Fruit fly (Drosophila melanogaster) whole organism, embryonic: ENCODE results near the gene CG11905.
A peak's percentile ranks its signal among the peaks of the same experiment; 100 is the strongest.

Experiments used
- Abd-B ChIP-seq: fragments of 200-800 bp; sonication (Bioruptor generic); optimal IDR thresholded peaks from 2 replicates; lab custom pipeline; 2018; ENCODE audit warnings: missing biosample characterization, mild to moderate bottlenecking, missing genetic modification characterization, moderate library complexity
- Aef1 ChIP-seq: fragments of 200-800 bp; sonication (Bioruptor generic); IDR thresholded peaks from 3 replicates; pipeline ENCODE4 v1.3.6; 2022; ENCODE audit warnings: missing biosample characterization, missing genetic modification characterization
- Atf6 ChIP-seq: fragments of 200-800 bp; sonication (Bioruptor generic); IDR thresholded peaks from 2 replicates; pipeline ENCODE4 v1.3.6; 2022; ENCODE audit warnings: missing biosample characterization, missing genetic modification characterization
- CG10321 ChIP-seq: fragments of 200-800 bp; sonication (Bioruptor generic); IDR thresholded peaks from 2 replicates; pipeline ENCODE4 v1.3.6; 2022; ENCODE audit warnings: missing biosample characterization, missing genetic modification characterization
- CG11695 ChIP-seq: fragments of 200-800 bp; sonication (Bioruptor generic); IDR thresholded peaks from 3 replicates; pipeline ENCODE4 v1.3.6; 2022; ENCODE audit warnings: missing biosample characterization, missing genetic modification characterization
- CG12236 ChIP-seq: fragments of 200-800 bp; sonication (Bioruptor generic); optimal IDR thresholded peaks from 2 replicates; lab custom pipeline; 2016; ENCODE audit warnings: missing biosample characterization, missing genetic modification characterization
- CG12299 ChIP-seq: fragments of 200-800 bp; sonication (Bioruptor generic); optimal IDR thresholded peaks from 2 replicates; lab custom pipeline; 2018; ENCODE audit warnings: missing biosample characterization, mild to moderate bottlenecking, missing genetic modification characterization
- CG13424 ChIP-seq: fragments of 200-800 bp; sonication (Bioruptor generic); optimal IDR thresholded peaks from 2 replicates; lab custom pipeline; 2019; ENCODE audit warnings: missing biosample characterization, mild to moderate bottlenecking, missing genetic modification characterization, moderate library complexity
- CG14710 ChIP-seq: fragments of 200-800 bp; sonication (Bioruptor generic); optimal IDR thresholded peaks from 3 replicates; lab custom pipeline; 2019; ENCODE audit warnings: missing biosample characterization, mild to moderate bottlenecking, missing genetic modification characterization, moderate library complexity
- CG14965 ChIP-seq: fragments of 200-800 bp; sonication (Bioruptor generic); optimal IDR thresholded peaks from 2 replicates; lab custom pipeline; 2016; ENCODE audit warnings: missing biosample characterization, missing genetic modification characterization, borderline replicate concordance
- CG17359 ChIP-seq: fragments of 200-800 bp; sonication (Bioruptor generic); optimal IDR thresholded peaks from 3 replicates; lab custom pipeline; 2018; ENCODE audit warnings: missing biosample characterization, mild to moderate bottlenecking, missing genetic modification characterization, moderate library complexity
- CG17385 ChIP-seq: fragments of 200-800 bp; sonication (Bioruptor generic); optimal IDR thresholded peaks from 3 replicates; lab custom pipeline; 2018; ENCODE audit warnings: missing biosample characterization, mild to moderate bottlenecking, missing genetic modification characterization
- CG17912 ChIP-seq: fragments of 200-800 bp; sonication (Bioruptor generic); optimal IDR thresholded peaks from 2 replicates; lab custom pipeline; 2018; ENCODE audit warnings: missing biosample characterization, mild to moderate bottlenecking, missing genetic modification characterization
- CG30020 ChIP-seq: fragments of 200-800 bp; optimal IDR thresholded peaks from 2 replicates; lab custom pipeline; 2019; ENCODE audit warnings: missing biosample characterization, mild to moderate bottlenecking, missing genetic modification characterization, moderate library complexity
- CG34376 ChIP-seq: fragments of 200-800 bp; sonication (Bioruptor generic); optimal IDR thresholded peaks from 2 replicates; lab custom pipeline; 2018; ENCODE audit warnings: missing biosample characterization, mild to moderate bottlenecking, missing genetic modification characterization
- CG3726 ChIP-seq: fragments of 200-800 bp; sonication (Bioruptor generic); IDR thresholded peaks from 3 replicates; pipeline ENCODE4, ENCODE4 v1.3.6; 2022; ENCODE audit warnings: missing biosample characterization, missing genetic modification characterization
- CG3847 ChIP-seq: fragments of 200-800 bp; sonication (Bioruptor generic); IDR thresholded peaks from 2 replicates; pipeline ENCODE4 v1.3.6; 2022; ENCODE audit warnings: missing biosample characterization, missing genetic modification characterization
- CG4328 ChIP-seq: fragments of 200-800 bp; sonication (Bioruptor generic); optimal IDR thresholded peaks from 3 replicates; lab custom pipeline; 2017; ENCODE audit warnings: missing biosample characterization, missing genetic modification reagents, missing genetic modification characterization
- CG4617 ChIP-seq: fragments of 200-800 bp; sonication (Bioruptor generic); optimal IDR thresholded peaks from 3 replicates; lab custom pipeline; 2016; ENCODE audit warnings: missing biosample characterization, missing genetic modification characterization, borderline replicate concordance
- CG4730 ChIP-seq: fragments of 200-800 bp; sonication (Bioruptor generic); IDR thresholded peaks from 2 replicates; pipeline ENCODE4 v1.3.6; 2022; ENCODE audit warnings: missing biosample characterization, missing genetic modification characterization
- CG6254 ChIP-seq: fragments of 200-800 bp; sonication (Bioruptor generic); optimal IDR thresholded peaks from 3 replicates; lab custom pipeline; 2017; ENCODE audit warnings: mild to moderate bottlenecking, missing biosample characterization, missing genetic modification reagents, missing genetic modification characterization
- CG8290 ChIP-seq, 3 experiments: fragments of 200-800 bp; sonication (Bioruptor generic); optimal IDR thresholded peaks; 2 replicates each; lab custom pipeline; 2016 to 2019; ENCODE audit warnings: missing biosample characterization in 3 of 3, missing genetic modification characterization in 3 of 3, mild to moderate bottlenecking in 2 of 3, moderate library complexity in 1 of 3
- CG9215 ChIP-seq: fragments of 200-800 bp; sonication (Bioruptor generic); IDR thresholded peaks from 2 replicates; pipeline ENCODE4 v1.3.6; 2022; ENCODE audit warnings: missing biosample characterization, missing genetic modification characterization
- CG9817 ChIP-seq: fragments of 200-800 bp; sonication (Bioruptor generic); optimal IDR thresholded peaks from 2 replicates; lab custom pipeline; 2018; ENCODE audit warnings: missing biosample characterization, mild to moderate bottlenecking, missing genetic modification characterization, moderate library complexity
- D19A ChIP-seq: fragments of 200-800 bp; optimal IDR thresholded peaks from 3 replicates; lab custom pipeline; 2019; ENCODE audit warnings: missing biosample characterization, mild to moderate bottlenecking, missing genetic modification characterization, moderate library complexity
- MBD-R2 ChIP-seq: fragments of 200-800 bp; sonication (Bioruptor generic); IDR thresholded peaks from 2 replicates; pipeline ENCODE4 v1.3.6; 2022; ENCODE audit warnings: missing biosample characterization, missing genetic modification characterization
- MESR4 ChIP-seq: fragments of 200-800 bp; sonication (Bioruptor generic); optimal IDR thresholded peaks from 2 replicates; lab custom pipeline; 2018; ENCODE audit warnings: missing biosample characterization, mild to moderate bottlenecking, missing genetic modification characterization, moderate library complexity
- MTF-1 ChIP-seq: fragments of 200-800 bp; sonication (Bioruptor generic); optimal IDR thresholded peaks from 2 replicates; lab custom pipeline; 2018; ENCODE audit warnings: missing biosample characterization, mild to moderate bottlenecking, missing genetic modification characterization, borderline replicate concordance
- Meics ChIP-seq: fragments of 200-800 bp; sonication (Bioruptor generic); optimal IDR thresholded peaks from 2 replicates; lab custom pipeline; 2017; ENCODE audit warnings: missing biosample characterization, mild to moderate bottlenecking, missing genetic modification characterization
- NK7.1 ChIP-seq: fragments of 200-800 bp; sonication (Bioruptor generic); optimal IDR thresholded peaks from 3 replicates; lab custom pipeline; 2016; ENCODE audit warnings: missing biosample characterization, missing genetic modification characterization
- amos ChIP-seq: fragments of 200-800 bp; sonication (Bioruptor generic); IDR thresholded peaks from 2 replicates; pipeline ENCODE4 v1.3.6; 2022; ENCODE audit warnings: missing biosample characterization, missing genetic modification characterization; ENCODE audit not compliant: partially characterized antibody
- bsh ChIP-seq, 2 experiments: fragments of 200-800 bp; sonication (Bioruptor generic); optimal IDR thresholded peaks; 2 replicates each; lab custom pipeline; 2017 to 2018; ENCODE audit warnings: mild to moderate bottlenecking in 2 of 2, missing biosample characterization in 2 of 2, missing genetic modification characterization in 2 of 2, moderate library complexity in 1 of 2
- chn ChIP-seq: fragments of 200-800 bp; sonication (Bioruptor generic); optimal IDR thresholded peaks from 2 replicates; lab custom pipeline; 2016; ENCODE audit warnings: missing biosample characterization, missing genetic modification characterization
- crc ChIP-seq: fragments of 200-800 bp; sonication (Bioruptor generic); optimal IDR thresholded peaks from 2 replicates; lab custom pipeline; 2016; ENCODE audit warnings: missing biosample characterization, missing genetic modification characterization
- eve ChIP-seq, 2 experiments: fragments of >200 bp; optimal IDR thresholded peaks; 2 replicates each; lab custom pipeline; 2017; ENCODE audit warnings: missing biosample characterization in 2 of 2, missing genetic modification characterization in 2 of 2
- eyg ChIP-seq: fragments of 200-800 bp; sonication (Bioruptor generic); optimal IDR thresholded peaks from 3 replicates; lab custom pipeline; 2016; ENCODE audit warnings: missing biosample characterization, missing genetic modification characterization
- gcm2 ChIP-seq: fragments of 200-800 bp; sonication (Bioruptor generic); optimal IDR thresholded peaks from 2 replicates; lab custom pipeline; 2016; ENCODE audit warnings: missing biosample characterization, missing genetic modification characterization
- kni ChIP-seq: fragments of 200-800 bp; sonication (Bioruptor generic); optimal IDR thresholded peaks from 3 replicates; lab custom pipeline; 2017; ENCODE audit warnings: mild to moderate bottlenecking, missing biosample characterization, missing genetic modification reagents, missing genetic modification characterization
- lmd ChIP-seq: fragments of 200-800 bp; sonication (Bioruptor generic); IDR thresholded peaks from 2 replicates; pipeline ENCODE4 v1.3.6; 2022; ENCODE audit warnings: missing biosample characterization, missing genetic modification characterization
- otp ChIP-seq: fragments of 200-800 bp; sonication (Bioruptor generic); IDR thresholded peaks from 3 replicates; pipeline ENCODE4, ENCODE4 v1.3.6; 2022; ENCODE audit warnings: missing biosample characterization, missing genetic modification characterization
- pfk ChIP-seq: fragments of 200-800 bp; sonication (Bioruptor generic); optimal IDR thresholded peaks from 2 replicates; lab custom pipeline; 2018; ENCODE audit warnings: missing biosample characterization, mild to moderate bottlenecking, missing genetic modification characterization, moderate library complexity
- sc ChIP-seq, 3 experiments: fragments of >200 bp in 2 of 3; fragments of 200-800 bp in 1 of 3; sonication (Bioruptor generic) in 1 of 3; optimal IDR thresholded peaks; 2 replicates in 2 of 3; 3 replicates in 1 of 3; lab custom pipeline; 2017; ENCODE audit warnings: mild to moderate bottlenecking in 1 of 3, missing biosample characterization in 1 of 3, missing genetic modification characterization in 1 of 3, missing genetic modification reagents in 1 of 3
- slou ChIP-seq: fragments of 200-800 bp; sonication (Bioruptor generic); optimal IDR thresholded peaks from 3 replicates; lab custom pipeline; 2016; ENCODE audit warnings: missing biosample characterization, missing genetic modification characterization
- stwl ChIP-seq: fragments of 200-800 bp; sonication (Bioruptor generic); optimal IDR thresholded peaks from 3 replicates; lab custom pipeline; 2018; ENCODE audit warnings: missing biosample characterization, mild to moderate bottlenecking, missing genetic modification characterization, moderate library complexity
- unpg ChIP-seq: fragments of 200-800 bp; sonication (Bioruptor generic); optimal IDR thresholded peaks from 3 replicates; lab custom pipeline; 2018; ENCODE audit warnings: missing biosample characterization, mild to moderate bottlenecking, missing genetic modification characterization, moderate library complexity
- vfl ChIP-seq: fragments of 200-800 bp; sonication (Bioruptor generic); optimal IDR thresholded peaks from 2 replicates; lab custom pipeline; 2016; ENCODE audit warnings: missing biosample characterization, missing genetic modification characterization
- zfh1 ChIP-seq: fragments of 200-800 bp; sonication (Bioruptor generic); IDR thresholded peaks from 3 replicates; pipeline ENCODE4 v1.3.6; 2022; ENCODE audit warnings: missing biosample characterization, missing genetic modification characterization
- zfh2 ChIP-seq: fragments of 200-800 bp; sonication (Bioruptor generic); optimal IDR thresholded peaks from 2 replicates; lab custom pipeline; 2016; ENCODE audit warnings: missing biosample characterization, missing genetic modification characterization

CG11905 gene

dm6 chr3L:16955219-16956002, 20.1 kb upstream of the CG11905 start (continued):
- TF ChIP-seq CG8290 (GFP tag; optimal IDR thresholded peaks at IDR 0.05; lab: Kevin White, UChicago) (peak; percentile 60), CG8290 (tag; optimal IDR thresholded peaks at IDR 0.05; lab: Kevin White, UChicago) (peak in 1 of 2 experiments; percentile 81), CG3847 (GFP tag; lab: Robert Waterston, UW) (0 out of 2 replicates have a peak, but pooled peaks have one; percentile 26), otp (GFP tag; lab: Robert Waterston, UW) (no peak), CG30020 (tag; lab: Kevin White, UChicago) (peak; percentile 0), CG11695 (GFP tag; lab: Robert Waterston, UW) (no peak), CG3726 (no peak), CG9215 (GFP tag; lab: Robert Waterston, UW) (no peak), Aef1 (GFP tag; lab: Robert Waterston, UW) (no peak), vfl (GFP tag; lab: Kevin White, UChicago) (no peak), amos (GFP tag; lab: Robert Waterston, UW) (peak; percentile 95; the same call in 1 of the 2 replicates), slou (GFP tag; lab: Kevin White, UChicago) (no peak), CG17385 (GFP tag; lab: Kevin White, UChicago) (no peak), CG4617 (peak; percentile 9), bsh (GFP tag; optimal IDR thresholded peaks at IDR 0.05; lab: Kevin White, UChicago) (peak in 1 of 2 experiments; percentile 6), MESR4 (peak; percentile 15), CG17359 (tag; lab: Kevin White, UChicago) (peak; percentile 10), CG12236 (GFP tag; lab: Kevin White, UChicago) (no peak), crc (GFP tag; lab: Kevin White, UChicago) (no peak), CG4328 (GFP tag; lab: Kevin White, UChicago) (no peak), eyg (no peak), Meics (GFP tag; lab: Kevin White, UChicago) (no peak), CG12299 (tag; lab: Kevin White, UChicago) (no peak), CG13424 (tag; lab: Kevin White, UChicago) (peak; percentile 31), unpg (GFP tag; lab: Kevin White, UChicago) (peak; percentile 19), Atf6 (GFP tag; lab: Robert Waterston, UW) (no peak), CG17912 (GFP tag; lab: Kevin White, UChicago) (peak; percentile 25), D19A (tag; lab: Kevin White, UChicago) (peak; percentile 15), sc (optimal IDR thresholded peaks at IDR 0.05; lab: Kevin White, UChicago) (no peak), sc (GFP tag; optimal IDR thresholded peaks at IDR 0.05; lab: Kevin White, UChicago) (no peak), stwl (tag; lab: Kevin White, UChicago) (peak; percentile 93), eve (GFP tag; optimal IDR thresholded peaks at IDR 0.05; lab: Kevin White, UChicago) (peak in 1 of 2 experiments; percentile 53), zfh1 (GFP tag; lab: Robert Waterston, UW) (peak; percentile 49; the same call in 2 of the 3 replicates), NK7.1 (no peak), CG14965 (GFP tag; lab: Kevin White, UChicago) (no peak), lmd (no peak), MTF-1 (GFP tag; lab: Kevin White, UChicago) (no peak), chn (GFP tag; lab: Kevin White, UChicago) (peak; percentile 25), CG14710 (tag; lab: Kevin White, UChicago) (peak; percentile 56), CG34376 (GFP tag; lab: Kevin White, UChicago) (peak; percentile 5), Abd-B (no peak), gcm2 (no peak), CG9817 (no peak), CG6254 (GFP tag; lab: Kevin White, UChicago) (no peak), zfh2 (no peak), kni (GFP tag; lab: Kevin White, UChicago) (no peak), MBD-R2 (GFP tag; lab: Robert Waterston, UW) (peak; percentile 44; the same call in 1 of the 2 replicates), CG4730 (no peak), CG10321 (GFP tag; lab: Robert Waterston, UW) (no peak), pfk (no peak)
